Worm (Caenorhabditis elegans) whole organism, mixed stage, embryonic: Measurements from ENCODE around the gene F57C2.4.

Experiments used
- blmp-1 ChIP-seq: fragments of 150-350 bp; optimal IDR thresholded peaks from 2 replicates; lab custom pipeline; 2014; ENCODE audit warnings: missing biosample characterization, missing genetic modification characterization
- ceh-39 ChIP-seq: fragments of 150-350 bp; optimal IDR thresholded peaks from 2 replicates; lab custom pipeline; 2014; ENCODE audit warnings: missing biosample characterization, missing genetic modification characterization
- elt-1 ChIP-seq: sonication (generic microtip); optimal IDR thresholded peaks from 2 replicates; lab custom pipeline; 2017; ENCODE audit warnings: missing genetic modification characterization, mild to moderate bottlenecking, missing compliant biosample characterization, antibody characterized with exemption, moderate library complexity, borderline replicate concordance; ENCODE audit not compliant: insufficient read depth
- elt-3 ChIP-seq: fragments of 150-350 bp; optimal IDR thresholded peaks from 2 replicates; lab custom pipeline; 2014; ENCODE audit warnings: missing biosample characterization, missing genetic modification characterization
- ham-2 ChIP-seq: fragments of 200-800 bp; sonication (Bioruptor generic); optimal IDR thresholded peaks from 2 replicates; lab custom pipeline; 2018; ENCODE audit warnings: mild to moderate bottlenecking, missing genetic modification characterization, missing compliant biosample characterization
- hlh-1 ChIP-seq: fragments of 150-350 bp; optimal IDR thresholded peaks from 2 replicates; lab custom pipeline; 2014; ENCODE audit warnings: missing biosample characterization, missing genetic modification reagents, missing genetic modification characterization
- lin-13 ChIP-seq: fragments of 150-350 bp; optimal IDR thresholded peaks from 2 replicates; lab custom pipeline; 2014; ENCODE audit warnings: missing biosample characterization, missing genetic modification characterization
- mab-5 ChIP-seq: fragments of 150-350 bp; optimal IDR thresholded peaks from 2 replicates; lab custom pipeline; 2014; ENCODE audit warnings: missing biosample characterization, missing genetic modification characterization
- mep-1 ChIP-seq: fragments of 150-350 bp; optimal IDR thresholded peaks from 2 replicates; lab custom pipeline; 2017; ENCODE audit warnings: missing biosample characterization, missing genetic modification reagents, missing genetic modification characterization, inconsistent platforms
- nhr-2 ChIP-seq: fragments of 150-350 bp; optimal IDR thresholded peaks from 2 replicates; lab custom pipeline; 2014; ENCODE audit warnings: missing biosample characterization, missing genetic modification characterization
- nhr-76 ChIP-seq: sonication (generic microtip); optimal IDR thresholded peaks from 2 replicates; lab custom pipeline; 2017; ENCODE audit warnings: missing biosample characterization, missing genetic modification characterization
- unc-39 ChIP-seq: fragments of 150-350 bp; optimal IDR thresholded peaks from 2 replicates; lab custom pipeline; 2014; ENCODE audit warnings: missing biosample characterization, missing genetic modification characterization
- zip-8 ChIP-seq: fragments of 150-350 bp; optimal IDR thresholded peaks from 2 replicates; lab custom pipeline; 2014; ENCODE audit warnings: missing biosample characterization, missing genetic modification characterization
- ztf-11 ChIP-seq: fragments of 150-350 bp; optimal IDR thresholded peaks from 2 replicates; lab custom pipeline; 2014; ENCODE audit warnings: missing biosample characterization, missing genetic modification characterization

- TF ChIP-seq ham-2 (GFP tag; lab: Kevin White, UChicago) (no peak), hlh-1 (tag; lab: Kevin White, UChicago) (no peak), ztf-11 (tag; lab: Kevin White, UChicago) (no peak), mep-1 (tag; lab: Kevin White, UChicago) (no peak), elt-1 (tag; lab: Kevin White, UChicago) (no peak), lin-13 (no peak), ceh-39 (tag; lab: Kevin White, UChicago) (no peak), blmp-1 (no peak), unc-39 (tag; lab: Kevin White, UChicago) (no peak), elt-3 (tag; lab: Kevin White, UChicago) (no peak), nhr-76 (no peak), nhr-2 (tag; lab: Kevin White, UChicago) (no peak), mab-5 (no peak), zip-8 (tag; lab: Kevin White, UChicago) (no peak)
Observed at ce11 chrII:14497848-14498247, 27.3 kb upstream of the F57C2.4 start, which contains the start of gene dhs-8.
